Fruit fly (Drosophila melanogaster) whole organism: ENCODE measurements around the gene CG7488.

Experiments used
- CG8478 ChIP-seq: fragments of >200 bp; optimal IDR thresholded peaks from 2 replicates; lab custom pipeline; 2018; ENCODE audit warnings: inconsistent platforms
- Dll ChIP-seq: fragments of >200 bp; optimal IDR thresholded peaks from 2 replicates; lab custom pipeline; 2017
- EcR ChIP-seq, 2 experiments: fragments of >200 bp; optimal IDR thresholded peaks; 2 replicates each; lab custom pipeline; 2017; ENCODE audit warnings: missing biosample characterization in 2 of 2, missing genetic modification characterization in 2 of 2, missing genetic modification reagents in 2 of 2
- pan ChIP-seq: fragments of >200 bp; optimal IDR thresholded peaks from 2 replicates; lab custom pipeline; 2017
- psq ChIP-seq: fragments of >200 bp; optimal IDR thresholded peaks from 2 replicates; lab custom pipeline; 2017
- usp ChIP-seq: fragments of >200 bp; optimal IDR thresholded peaks from 2 replicates; lab custom pipeline; 2017; ENCODE audit warnings: missing biosample characterization, missing genetic modification characterization, mixed read lengths

Gene CG7488

DNA sequence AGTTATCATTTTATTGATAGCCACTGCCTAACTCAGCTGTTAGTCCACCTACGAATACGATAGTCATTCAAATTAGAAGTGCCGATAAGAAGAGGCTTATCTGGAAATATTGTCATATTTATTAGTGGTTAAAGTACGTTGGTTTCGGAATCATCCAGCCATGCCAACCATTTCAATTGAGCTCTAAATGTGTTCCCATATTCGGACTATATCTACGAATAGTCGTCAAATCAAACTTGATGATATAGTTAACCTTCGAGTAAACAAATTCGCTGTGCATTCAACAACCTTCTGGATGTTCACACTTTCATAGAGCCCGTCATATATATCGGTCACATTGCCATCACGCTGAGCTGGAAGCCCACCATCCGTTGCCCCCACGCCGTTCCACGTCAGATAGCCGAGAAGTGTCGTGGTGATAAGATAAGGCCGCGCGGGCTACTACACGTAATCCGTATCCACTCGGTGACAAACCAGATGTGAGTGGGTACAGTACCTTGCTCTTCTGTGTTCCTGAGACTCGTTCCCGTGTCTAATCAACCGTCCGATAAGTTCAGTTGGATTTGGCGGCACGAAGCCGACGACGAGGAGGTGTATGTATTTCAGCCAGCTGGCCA lies 23.0 kb downstream of the CG7488 start:
- TF ChIP-seq psq (lab: Kevin White, UChicago) (no peak), Dll (lab: Kevin White, UChicago) (no peak), usp (GFP tag; lab: Kevin White, UChicago) (no peak), pan (lab: Kevin White, UChicago) (no peak), EcR (GFP tag; optimal IDR thresholded peaks at IDR 0.05; lab: Kevin White, UChicago) (no peak), CG8478 (lab: Kevin White, UChicago) (no peak)

DNA sequence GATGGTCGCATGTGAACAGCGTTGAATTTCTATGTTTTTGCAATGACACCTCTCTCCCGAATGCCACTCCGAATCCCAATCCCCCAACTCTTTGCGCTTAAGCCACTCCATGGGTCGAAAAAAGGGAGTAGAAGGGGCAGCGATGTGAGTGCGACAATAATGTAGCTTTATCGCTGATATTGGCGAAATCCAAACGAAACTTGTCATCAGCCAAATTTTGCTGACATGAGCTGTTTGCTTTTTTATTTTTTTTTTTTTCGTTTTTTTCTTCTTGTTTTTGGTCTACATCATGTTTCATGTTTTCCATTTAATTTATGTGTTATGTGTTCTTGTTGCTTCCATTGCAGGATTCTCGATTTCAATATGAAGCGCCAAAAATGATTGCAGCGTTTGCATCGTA lies 23.6 kb downstream of the CG7488 start:
- TF ChIP-seq CG8478 (lab: Kevin White, UChicago) (no peak), pan (lab: Kevin White, UChicago) (no peak), Dll (lab: Kevin White, UChicago) (no peak), EcR (GFP tag; optimal IDR thresholded peaks at IDR 0.05; lab: Kevin White, UChicago) (no peak), psq (lab: Kevin White, UChicago) (no peak), usp (GFP tag; lab: Kevin White, UChicago) (no peak)

DNA sequence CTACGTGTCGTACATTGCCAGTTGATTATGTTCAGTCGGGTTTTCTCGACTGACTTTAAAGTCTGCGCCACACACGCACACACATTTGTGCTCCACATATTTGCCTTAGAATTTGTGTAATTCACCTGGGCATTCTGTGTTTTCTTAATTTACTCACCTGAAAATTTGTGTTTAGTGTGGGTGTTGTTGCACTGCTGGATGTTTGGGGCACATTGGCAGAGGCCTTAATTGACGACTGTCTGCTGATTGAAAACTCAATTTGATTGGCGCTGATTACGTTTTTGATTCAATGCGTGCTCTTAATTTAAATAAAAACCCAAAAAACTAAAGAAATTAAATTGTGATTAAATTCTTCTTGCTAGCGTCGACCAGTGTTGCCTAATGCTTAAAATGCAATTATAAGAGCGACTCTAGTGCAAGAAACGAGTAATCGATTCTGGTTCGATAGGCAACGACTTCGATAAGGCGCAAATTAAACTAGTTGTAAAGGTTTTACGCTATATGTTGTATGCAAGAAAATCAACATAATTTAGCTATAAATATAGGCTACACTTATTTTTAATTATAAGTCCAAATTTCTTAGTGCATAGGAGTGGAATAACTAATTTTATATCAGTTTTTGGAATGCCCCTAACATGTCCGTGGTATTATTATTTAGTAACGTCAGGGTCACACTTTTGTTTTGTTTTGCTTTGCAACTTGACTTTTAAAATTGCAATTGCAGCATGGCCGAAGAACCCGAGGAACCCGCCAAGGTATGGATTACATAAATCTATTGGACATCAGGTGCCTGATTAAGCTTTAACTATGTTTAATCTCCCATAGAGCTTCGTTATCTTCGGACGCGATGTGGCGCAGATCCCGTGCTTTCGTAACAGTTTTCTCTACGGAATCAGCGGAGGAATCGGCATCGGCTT lies 35.1 kb downstream of the CG7488 start, which contains the start of the genes CG46281 and CG46280:
Gene CG46281, minus strand, starts transcription at position 51 of the 917 bp plus-strand sequence.
Gene CG46280, minus strand, starts transcription at position 403 of the 917 bp plus-strand sequence.
- TF ChIP-seq CG8478 (lab: Kevin White, UChicago) (no peak), psq (lab: Kevin White, UChicago) (no peak), usp (GFP tag; lab: Kevin White, UChicago) (no peak), EcR (GFP tag; optimal IDR thresholded peaks at IDR 0.05; lab: Kevin White, UChicago) (no peak), pan (lab: Kevin White, UChicago) (no peak), Dll (lab: Kevin White, UChicago) (no peak)

DNA sequence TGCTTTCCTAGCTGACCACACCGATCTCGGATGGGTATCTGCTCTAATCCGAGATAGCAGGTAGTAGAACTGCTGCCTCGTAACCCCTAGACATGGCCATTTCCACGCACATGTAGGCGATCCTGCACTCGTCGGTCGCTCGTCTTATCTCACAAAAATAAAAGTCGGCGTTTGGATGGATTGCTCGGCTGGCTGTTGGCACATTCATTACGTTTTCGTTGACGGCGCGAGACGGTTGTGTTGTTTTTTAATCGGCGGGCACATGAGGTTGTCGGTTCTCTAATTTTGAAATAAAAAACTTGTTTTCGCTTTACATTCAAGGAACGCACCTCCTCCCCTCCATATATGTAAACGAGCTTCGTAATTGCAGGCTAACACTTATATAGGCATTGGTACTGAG lies 36.9 kb downstream of the CG7488 start, which contains the start of gene ry:
Gene ry, plus strand, starts transcription at position 206 of the 400 bp plus-strand sequence.
- TF ChIP-seq psq (lab: Kevin White, UChicago) = no peak
- TF ChIP-seq usp (GFP tag; lab: Kevin White, UChicago) = no peak
- no peak for TF ChIP-seq CG8478 (lab: Kevin White, UChicago)
- TF ChIP-seq Dll (lab: Kevin White, UChicago) = no peak
- TF ChIP-seq EcR (GFP tag; optimal IDR thresholded peaks at IDR 0.05; lab: Kevin White, UChicago) = no peak
- TF ChIP-seq pan (lab: Kevin White, UChicago) = no peak

DNA sequence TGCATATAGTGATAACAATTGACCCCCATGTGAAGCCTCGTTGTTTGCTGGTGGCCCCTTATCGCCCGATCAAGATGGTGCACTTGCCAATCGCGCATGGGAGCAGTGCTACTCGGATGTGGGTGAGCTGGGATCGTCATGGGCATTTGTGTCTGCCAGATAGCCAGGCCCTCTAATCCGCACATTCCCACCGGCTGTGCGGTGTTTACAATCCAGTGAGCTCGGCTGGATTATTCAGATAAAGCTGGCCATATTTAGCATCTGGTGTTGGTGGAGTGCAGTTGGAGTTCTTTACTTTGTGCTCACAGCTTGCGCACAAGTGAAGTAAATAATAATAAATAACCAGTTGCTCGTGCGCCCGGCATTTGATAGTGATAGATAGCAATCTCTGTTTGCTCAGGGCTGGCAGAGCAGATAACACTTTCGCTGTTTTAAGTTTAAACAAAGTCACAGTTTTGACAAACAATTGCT lies 37.6 kb downstream of the CG7488 start:
- TF ChIP-seq psq (lab: Kevin White, UChicago) (no peak), pan (lab: Kevin White, UChicago) (no peak), CG8478 (lab: Kevin White, UChicago) (no peak), usp (GFP tag; lab: Kevin White, UChicago) (no peak), Dll (lab: Kevin White, UChicago) (no peak), EcR (GFP tag; optimal IDR thresholded peaks at IDR 0.05; lab: Kevin White, UChicago) (no peak)

DNA sequence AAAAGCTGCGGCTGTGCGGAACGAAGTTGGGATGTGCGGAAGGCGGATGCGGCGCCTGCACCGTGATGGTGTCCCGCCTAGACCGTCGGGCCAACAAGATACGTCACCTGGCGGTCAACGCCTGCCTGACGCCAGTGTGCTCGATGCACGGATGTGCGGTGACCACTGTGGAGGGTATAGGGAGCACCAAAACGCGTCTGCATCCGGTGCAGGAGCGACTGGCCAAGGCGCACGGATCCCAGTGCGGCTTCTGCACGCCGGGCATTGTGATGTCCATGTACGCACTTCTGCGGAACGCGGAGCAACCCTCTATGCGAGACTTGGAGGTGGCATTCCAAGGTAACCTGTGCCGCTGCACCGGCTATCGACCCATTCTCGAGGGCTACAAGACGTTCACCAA lies 38.2 kb downstream of the CG7488 start:
- no peak for TF ChIP-seq usp (GFP tag; lab: Kevin White, UChicago)

DNA sequence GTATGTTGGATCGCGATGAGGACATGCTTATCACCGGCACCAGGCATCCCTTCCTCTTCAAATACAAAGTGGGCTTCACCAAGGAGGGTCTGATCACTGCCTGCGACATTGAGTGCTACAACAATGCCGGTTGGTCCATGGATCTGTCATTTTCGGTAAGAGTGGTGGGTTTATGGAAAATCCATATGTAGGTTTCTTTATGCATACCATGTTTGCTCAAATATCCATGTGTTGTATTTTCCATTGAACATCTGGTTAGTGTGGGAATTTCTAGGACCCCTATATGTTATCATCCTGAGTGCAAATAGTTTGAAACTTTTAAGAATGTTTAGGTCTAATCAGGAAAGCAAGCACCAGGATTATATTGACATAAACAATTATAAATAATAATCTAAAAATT lies 40.6 kb downstream of the CG7488 start:
- no peak for TF ChIP-seq psq (lab: Kevin White, UChicago)
- TF ChIP-seq CG8478 (lab: Kevin White, UChicago) = no peak
- no peak for TF ChIP-seq Dll (lab: Kevin White, UChicago)
- TF ChIP-seq usp (GFP tag; lab: Kevin White, UChicago) = no peak
- no peak for TF ChIP-seq pan (lab: Kevin White, UChicago)
- no peak for TF ChIP-seq EcR (GFP tag; optimal IDR thresholded peaks at IDR 0.05; lab: Kevin White, UChicago)

DNA sequence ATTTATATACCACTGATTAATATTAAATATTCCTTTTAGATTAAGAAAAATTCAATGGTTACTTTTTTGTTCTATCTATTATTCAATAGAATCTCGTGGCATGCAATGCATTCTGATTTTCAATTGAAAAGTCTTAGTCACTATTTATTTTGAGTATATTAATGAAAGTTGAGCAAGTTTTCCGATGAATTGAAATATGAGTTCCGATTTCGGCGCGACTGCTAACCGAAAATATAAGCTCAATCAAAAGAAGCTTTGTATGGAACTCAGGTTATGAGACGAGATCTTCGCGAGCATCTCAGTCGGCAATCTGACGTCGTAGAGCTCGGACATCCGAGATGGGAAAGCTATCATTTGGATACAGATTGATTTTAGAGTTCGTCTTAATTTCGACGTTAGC lies 42.7 kb downstream of the CG7488 start, which contains the start of gene CG11668:
Gene CG11668, plus strand, starts transcription at position 301 of the 400 bp plus-strand sequence.
- TF ChIP-seq psq (lab: Kevin White, UChicago) (no peak), usp (GFP tag; lab: Kevin White, UChicago) (no peak), CG8478 (lab: Kevin White, UChicago) (no peak), pan (lab: Kevin White, UChicago) (no peak), Dll (lab: Kevin White, UChicago) (no peak), EcR (GFP tag; optimal IDR thresholded peaks at IDR 0.05; lab: Kevin White, UChicago) (no peak)

DNA sequence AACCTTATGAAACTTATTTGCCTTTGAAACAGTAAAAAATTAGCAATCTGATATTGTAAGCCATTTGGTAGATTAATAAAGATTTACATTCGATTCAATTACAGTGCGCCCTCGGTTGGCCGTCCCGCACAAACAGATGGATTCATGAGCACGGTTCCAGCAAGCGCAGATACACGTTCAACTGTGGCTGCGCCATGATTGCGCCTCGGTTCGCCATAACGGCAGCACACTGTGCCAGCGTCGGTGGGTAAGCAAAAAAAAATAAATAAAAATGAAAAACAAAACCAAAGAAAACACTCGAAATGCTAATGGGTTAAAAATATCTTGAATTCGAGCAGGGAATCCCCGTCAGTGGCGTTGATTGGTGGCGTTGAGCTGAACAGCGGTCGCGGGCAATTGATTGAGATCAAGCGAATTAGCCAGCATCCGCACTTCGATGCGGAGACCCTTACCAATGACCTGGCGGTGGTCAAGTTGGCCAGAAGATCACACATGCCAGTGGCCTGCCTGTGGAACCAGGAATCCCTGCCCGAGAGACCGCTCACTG lies 43.7 kb downstream of the CG7488 start:
- TF ChIP-seq Dll (lab: Kevin White, UChicago) = no peak
- TF ChIP-seq psq (lab: Kevin White, UChicago) = no peak
- TF ChIP-seq EcR (GFP tag; optimal IDR thresholded peaks at IDR 0.05; lab: Kevin White, UChicago) = no peak
- TF ChIP-seq pan (lab: Kevin White, UChicago) = no peak
- no peak for TF ChIP-seq CG8478 (lab: Kevin White, UChicago)
- no peak for TF ChIP-seq usp (GFP tag; lab: Kevin White, UChicago)

DNA sequence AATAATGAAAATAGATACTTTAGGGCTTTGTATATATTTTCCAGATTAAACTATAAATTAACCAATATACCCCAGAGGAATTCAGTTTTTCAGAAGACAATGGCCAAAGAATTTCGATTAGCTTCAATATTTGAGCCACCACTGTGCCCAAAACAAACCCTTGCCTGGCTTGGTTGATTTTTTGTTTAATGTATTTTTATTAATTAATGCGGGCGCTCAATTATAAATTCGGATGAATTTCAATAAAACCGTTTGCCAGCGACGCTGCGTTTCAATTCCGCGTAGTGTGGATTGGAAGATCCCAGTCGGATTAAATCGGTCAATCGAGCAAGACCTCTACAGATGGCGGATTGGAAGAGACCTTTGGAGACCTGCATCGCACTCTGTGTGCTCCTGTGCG lies 46.3 kb downstream of the CG7488 start, which contains the start of gene CG11670:
Gene CG11670, plus strand, starts transcription at position 301 of the 400 bp plus-strand sequence.
- TF ChIP-seq EcR (GFP tag; optimal IDR thresholded peaks at IDR 0.05; lab: Kevin White, UChicago) (no peak), CG8478 (lab: Kevin White, UChicago) (no peak), usp (GFP tag; lab: Kevin White, UChicago) (no peak), Dll (lab: Kevin White, UChicago) (no peak), pan (lab: Kevin White, UChicago) (no peak), psq (lab: Kevin White, UChicago) (no peak)
